Worm (Caenorhabditis elegans) whole organism, L1 larva: ENCODE data around the gene syf-2.

Source experiments
- C04F5.9 ChIP-seq: sonication (generic microtip); optimal IDR thresholded peaks from 2 replicates; lab custom pipeline; 2016; ENCODE audit warnings: missing genetic modification characterization, missing compliant biosample characterization
- alr-1 ChIP-seq: fragments of 200-800 bp; sonication (Bioruptor generic); optimal IDR thresholded peaks from 2 replicates; lab custom pipeline; 2018; ENCODE audit warnings: borderline replicate concordance, mild to moderate bottlenecking, missing genetic modification characterization, missing compliant biosample characterization
- aly-2 ChIP-seq: fragments of 150-350 bp; optimal IDR thresholded peaks from 2 replicates; lab custom pipeline; 2014; ENCODE audit warnings: missing biosample characterization, missing genetic modification characterization
- ama-1 ChIP-seq: fragments of 150-350 bp; optimal IDR thresholded peaks from 2 replicates; lab custom pipeline; 2014
- blmp-1 ChIP-seq: fragments of 150-350 bp; optimal IDR thresholded peaks from 2 replicates; lab custom pipeline; 2014; ENCODE audit warnings: missing biosample characterization, missing genetic modification characterization
- ceh-63 ChIP-seq: fragments of 200-800 bp; sonication (Bioruptor generic); optimal IDR thresholded peaks from 2 replicates; lab custom pipeline; 2018; ENCODE audit warnings: mild to moderate bottlenecking, missing genetic modification characterization, missing compliant biosample characterization
- ces-1 ChIP-seq: fragments of 150-350 bp; optimal IDR thresholded peaks from 2 replicates; lab custom pipeline; 2014; ENCODE audit warnings: missing biosample characterization, missing genetic modification reagents, missing genetic modification characterization
- efl-1 ChIP-seq, 4 experiments: fragments of 150-350 bp; optimal IDR thresholded peaks in 3 of 4; peaks in 1 of 4; 1 replicate in 1 of 4; 2 replicates in 3 of 4; lab custom pipeline; 2014; ENCODE audit warnings: missing biosample characterization in 2 of 4, missing genetic modification characterization in 2 of 4, missing genetic modification reagents in 2 of 4
- egl-27 ChIP-seq, 2 experiments: fragments of 150-350 bp in 1 of 2; sonication (generic microtip); optimal IDR thresholded peaks; 3 replicates each; lab custom pipeline; 2017 to 2018; ENCODE audit warnings: missing biosample characterization in 2 of 2, missing genetic modification characterization in 2 of 2, missing genetic modification reagents in 2 of 2
- elt-2 ChIP-seq: sonication (generic microtip); optimal IDR thresholded peaks from 2 replicates; lab custom pipeline; 2016; ENCODE audit warnings: missing genetic modification characterization, mild to moderate bottlenecking, inconsistent platforms, missing compliant biosample characterization, missing genetic modification reagents
- fkh-10 ChIP-seq: sonication (generic microtip); optimal IDR thresholded peaks from 2 replicates; lab custom pipeline; 2017; ENCODE audit warnings: missing biosample characterization, missing genetic modification reagents, missing genetic modification characterization
- fkh-4 ChIP-seq: sonication (generic microtip); optimal IDR thresholded peaks from 2 replicates; lab custom pipeline; 2016; ENCODE audit warnings: missing compliant biosample characterization, missing genetic modification characterization, borderline replicate concordance
- grh-1 ChIP-seq: fragments of 200-800 bp; sonication (Bioruptor generic); IDR thresholded peaks from 2 replicates; pipeline ENCODE4 v1.3.6; 2022; ENCODE audit warnings: missing genetic modification reagents, missing genetic modification characterization, missing compliant biosample characterization
- hlh-17 ChIP-seq: fragments of 200-800 bp; sonication (Bioruptor generic); optimal IDR thresholded peaks from 2 replicates; lab custom pipeline; 2018; ENCODE audit warnings: missing genetic modification characterization, mild to moderate bottlenecking, missing compliant biosample characterization, moderate library complexity, borderline replicate concordance
- jun-1 ChIP-seq: fragments of 150-350 bp; optimal IDR thresholded peaks from 2 replicates; lab custom pipeline; 2014; ENCODE audit warnings: missing biosample characterization, missing genetic modification reagents, missing genetic modification characterization
- lin-14 ChIP-seq: fragments of 200-800 bp; sonication (Bioruptor generic); optimal IDR thresholded peaks from 2 replicates; lab custom pipeline; 2018; ENCODE audit warnings: mild to moderate bottlenecking, missing genetic modification characterization, moderate library complexity, missing compliant biosample characterization
- lin-15B ChIP-seq: fragments of 150-350 bp; sonication (generic microtip); optimal IDR thresholded peaks from 3 replicates; lab custom pipeline; 2014; ENCODE audit warnings: missing biosample characterization, missing genetic modification characterization
- lin-39 ChIP-seq: fragments of 150-350 bp; optimal IDR thresholded peaks from 2 replicates; lab custom pipeline; 2014; ENCODE audit warnings: missing biosample characterization, missing genetic modification reagents, missing genetic modification characterization
- lsy-2 ChIP-seq, 2 experiments: fragments of 150-350 bp; optimal IDR thresholded peaks; 2 replicates each; lab custom pipeline; 2014; ENCODE audit warnings: missing biosample characterization in 2 of 2, missing genetic modification characterization in 2 of 2
- mab-9 ChIP-seq: fragments of 200-800 bp; sonication (Bioruptor generic); IDR thresholded peaks from 2 replicates; pipeline ENCODE4 v1.3.6; 2022; ENCODE audit warnings: missing genetic modification reagents, missing genetic modification characterization, missing compliant biosample characterization
- mef-2 ChIP-seq: fragments of 150-350 bp; optimal IDR thresholded peaks from 2 replicates; lab custom pipeline; 2014; ENCODE audit warnings: missing biosample characterization, missing genetic modification characterization
- mep-1 ChIP-seq: fragments of 150-350 bp; optimal IDR thresholded peaks from 2 replicates; lab custom pipeline; 2014; ENCODE audit warnings: missing biosample characterization, missing genetic modification characterization
- nhr-12 ChIP-seq: sonication (generic microtip); optimal IDR thresholded peaks from 2 replicates; lab custom pipeline; 2017; ENCODE audit warnings: missing biosample characterization, missing genetic modification characterization
- nhr-19 ChIP-seq: fragments of 200-800 bp; sonication (Bioruptor generic); conservative IDR thresholded peaks from 2 replicates; pipeline ENCODE4 v1.3.6; 2022; ENCODE audit warnings: missing genetic modification characterization, missing compliant biosample characterization
- nhr-20 ChIP-seq: sonication (generic microtip); optimal IDR thresholded peaks from 2 replicates; lab custom pipeline; 2016; ENCODE audit warnings: mild to moderate bottlenecking, missing genetic modification characterization, missing compliant biosample characterization
- nhr-28 ChIP-seq: fragments of 150-350 bp; optimal IDR thresholded peaks from 2 replicates; lab custom pipeline; 2014; ENCODE audit warnings: missing biosample characterization, missing genetic modification characterization
- nhr-71 ChIP-seq: sonication (generic microtip); optimal IDR thresholded peaks from 2 replicates; lab custom pipeline; 2016; ENCODE audit warnings: mild to moderate bottlenecking, missing genetic modification characterization, moderate library complexity, missing compliant biosample characterization
- nhr-85 ChIP-seq: sonication (generic microtip); peaks from one replicate; lab custom pipeline; 2016; ENCODE audit warnings: missing genetic modification characterization, inconsistent platforms, missing compliant biosample characterization
- nhr-90 ChIP-seq: sonication (generic microtip); optimal IDR thresholded peaks from 2 replicates; lab custom pipeline; 2016; ENCODE audit warnings: mild to moderate bottlenecking, missing genetic modification characterization, missing compliant biosample characterization; ENCODE audit not compliant: poor library complexity
- pax-3 ChIP-seq: fragments of 200-800 bp; sonication (Bioruptor generic); optimal IDR thresholded peaks from 2 replicates; lab custom pipeline; 2018; ENCODE audit warnings: mild to moderate bottlenecking, missing genetic modification characterization, moderate library complexity, missing compliant biosample characterization
- pqm-1 ChIP-seq: sonication (generic microtip); optimal IDR thresholded peaks from 3 replicates; lab custom pipeline; 2017; ENCODE audit warnings: missing biosample characterization, missing genetic modification characterization
- skn-1 ChIP-seq: fragments of 150-350 bp; optimal IDR thresholded peaks from 2 replicates; lab custom pipeline; 2014; ENCODE audit warnings: missing biosample characterization, missing genetic modification characterization
- snu-23 ChIP-seq: sonication (generic microtip); optimal IDR thresholded peaks from 2 replicates; lab custom pipeline; 2016; ENCODE audit warnings: missing genetic modification characterization, missing compliant biosample characterization
- sup-37 ChIP-seq: fragments of 200-800 bp; sonication (Bioruptor generic); optimal IDR thresholded peaks from 2 replicates; lab custom pipeline; 2018; ENCODE audit warnings: mild to moderate bottlenecking, missing genetic modification characterization, missing compliant biosample characterization
- unc-130 ChIP-seq: fragments of 150-350 bp; optimal IDR thresholded peaks from 2 replicates; lab custom pipeline; 2017; ENCODE audit warnings: missing biosample characterization, missing genetic modification characterization, inconsistent platforms
- unc-30 ChIP-seq: sonication (generic microtip); optimal IDR thresholded peaks from 2 replicates; lab custom pipeline; 2017; ENCODE audit warnings: missing biosample characterization, missing genetic modification characterization
- unc-62 ChIP-seq: fragments of 150-350 bp; optimal IDR thresholded peaks from 2 replicates; lab custom pipeline; 2014; ENCODE audit warnings: missing biosample characterization, missing genetic modification reagents, missing genetic modification characterization
- unc-98 ChIP-seq: fragments of 200-800 bp; sonication (Bioruptor generic); IDR thresholded peaks from 2 replicates; pipeline ENCODE4 v1.3.6; 2022; ENCODE audit warnings: missing genetic modification characterization, missing compliant biosample characterization

The syf-2 gene

DNA sequence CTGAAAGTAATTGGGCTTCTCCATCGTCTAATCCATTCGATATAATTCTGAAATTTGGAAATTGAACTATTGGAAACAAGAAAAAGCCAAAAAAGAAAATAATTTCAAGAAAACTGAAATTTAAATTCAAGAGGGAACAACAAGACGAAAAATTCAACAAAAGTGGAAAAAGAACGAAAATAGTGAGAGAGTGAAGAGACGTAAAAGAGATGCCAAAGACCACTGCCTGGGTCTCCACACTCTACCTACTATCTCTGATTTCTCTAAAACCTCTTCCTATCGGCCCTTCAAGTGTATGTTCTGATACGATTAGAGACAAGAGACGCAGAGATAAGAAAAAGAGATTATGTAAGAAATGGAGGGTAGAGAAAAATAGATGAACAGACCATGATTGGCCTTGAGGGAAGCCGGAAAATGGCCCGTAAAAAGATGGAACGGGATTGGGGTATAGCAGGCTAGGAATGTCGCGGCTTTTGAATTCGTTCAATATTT, 8.1 kb downstream of the syf-2 start, which contains the start of gene ogt-1 (continued):
- TF ChIP-seq skn-1 (peak; percentile 56), pqm-1 (tag; lab: Kevin White, UChicago) (no peak)
- TF ChIP-seq, all 84 proteins: peak for 50

DNA sequence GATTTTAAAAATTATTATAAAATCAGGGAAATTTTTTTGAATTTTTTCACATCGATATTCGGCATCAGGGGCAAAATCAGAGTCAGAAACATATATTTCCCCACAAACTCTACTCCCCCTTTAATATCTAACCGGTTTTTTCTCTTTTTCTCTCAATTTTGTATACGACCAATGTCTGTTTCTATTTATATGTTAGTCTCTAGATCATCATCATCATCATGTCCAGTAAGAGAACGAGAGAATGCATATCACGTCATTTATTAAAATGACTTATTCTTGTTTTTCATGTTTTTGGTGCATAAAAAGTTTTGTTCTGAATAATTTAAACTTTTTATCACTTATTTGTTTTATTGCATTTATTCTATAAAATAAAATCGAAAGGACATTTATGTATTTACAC, 9.3 kb downstream of the syf-2 start:
- TF ChIP-seq snu-23 (GFP tag; lab: Kevin White, UChicago) (peak; percentile 13), alr-1 (tag; lab: Kevin White, UChicago) (no peak), skn-1 (no peak), lin-14 (GFP tag; lab: Kevin White, UChicago) (peak; percentile 51), ces-1 (GFP tag; lab: Kevin White, UChicago) (no peak), nhr-71 (tag; lab: Kevin White, UChicago) (peak; percentile 23), nhr-20 (tag; lab: Kevin White, UChicago) (peak; percentile 17), fkh-4 (tag; lab: Kevin White, UChicago) (no peak), grh-1 (GFP tag; lab: Robert Waterston, UW) (peak; percentile 74), nhr-90 (no peak), lsy-2 (tag; optimal IDR thresholded peaks at IDR 0.05; lab: Kevin White, UChicago) (peak in 1 of 2 experiments; percentile 17), elt-2 (tag; lab: Kevin White, UChicago) (no peak), mep-1 (tag; lab: Kevin White, UChicago) (no peak), nhr-19 (peak; percentile 26; the same call in 1 of the 2 replicates), C04F5.9 (no peak)

DNA sequence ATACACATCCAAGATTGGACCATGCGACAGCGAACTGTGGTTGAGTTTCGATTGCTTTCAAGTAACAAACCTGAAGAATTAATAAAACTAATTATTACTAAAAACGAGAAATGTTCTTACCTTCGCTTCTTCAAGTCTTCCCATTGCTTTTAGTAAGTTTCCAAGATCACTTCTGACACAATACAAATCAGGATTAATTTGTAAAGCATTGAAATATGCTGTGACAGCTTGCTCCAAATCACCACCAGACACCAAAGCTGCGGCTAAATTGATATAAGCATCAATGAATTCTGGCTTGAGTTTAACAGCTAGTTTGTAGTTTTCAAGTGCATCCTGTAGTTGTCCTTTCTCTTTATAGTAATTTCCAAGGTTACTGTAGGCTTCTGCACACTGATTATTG, 11.8 kb downstream of the syf-2 start:
- TF ChIP-seq mef-2 (tag; lab: Kevin White, UChicago) (no peak), nhr-12 (tag; lab: Kevin White, UChicago) (no peak), lin-15B (tag; lab: Kevin White, UChicago) (no peak), ama-1 (lab: Kevin White, UChicago) (no peak), unc-62 (GFP tag; lab: Kevin White, UChicago) (no peak), unc-98 (GFP tag; lab: Robert Waterston, UW) (no peak), unc-130 (no peak), mab-9 (GFP tag; lab: Robert Waterston, UW) (no peak), mep-1 (tag; lab: Kevin White, UChicago) (no peak), ceh-63 (GFP tag; lab: Kevin White, UChicago) (no peak), blmp-1 (tag; lab: Kevin White, UChicago) (no peak), alr-1 (tag; lab: Kevin White, UChicago) (no peak), hlh-17 (GFP tag; lab: Kevin White, UChicago) (no peak), jun-1 (tag; lab: Kevin White, UChicago) (no peak)

- TF ChIP-seq nhr-28 (tag; lab: Kevin White, UChicago) (no peak), efl-1 (optimal IDR thresholded peaks at IDR 0.05; lab: Kevin White, UChicago) (no peak), efl-1 (GFP tag; optimal IDR thresholded peaks at IDR 0.05 in 1 of 2; lab: Kevin White, UChicago) (peak in 1 of 2 experiments; percentile 86)
Observed at ce11 chrIII:7148191-7148590, 13.7 kb downstream of the syf-2 start.

- TF ChIP-seq nhr-85 (tag; lab: Kevin White, UChicago) (no peak), aly-2 (tag; lab: Kevin White, UChicago) (no peak), blmp-1 (tag; lab: Kevin White, UChicago) (no peak), nhr-71 (tag; lab: Kevin White, UChicago) (no peak), ama-1 (lab: Kevin White, UChicago) (no peak), fkh-10 (GFP tag; lab: Kevin White, UChicago) (no peak), sup-37 (no peak), egl-27 (tag; optimal IDR thresholded peaks at IDR 0.05; lab: Kevin White, UChicago) (no peak), pax-3 (tag; lab: Kevin White, UChicago) (no peak), C04F5.9 (no peak), jun-1 (tag; lab: Kevin White, UChicago) (no peak), lin-39 (tag; lab: Kevin White, UChicago) (no peak), unc-30 (tag; lab: Kevin White, UChicago) (no peak)
Observed at ce11 chrIII:7146341-7146740, 15.6 kb downstream of the syf-2 start.
